Fruit fly (Drosophila melanogaster): Measurements from ENCODE around the gene CG11563.

CG11563 gene

dm6 chr3R:31718168-31718565, 18.7 kb upstream of the CG11563 start (continued):
- no peak for TF ChIP-seq btn (GFP tag; optimal IDR thresholded peaks at IDR 0.05)
- no peak for TF ChIP-seq CG3407 (GFP tag; optimal IDR thresholded peaks at IDR 0.05)
- peak; percentile 38 for TF ChIP-seq gem (tag; optimal IDR thresholded peaks at IDR 0.05)
- TF ChIP-seq amos (GFP tag; IDR thresholded peaks at IDR 0.05; ENCODE audit: partially characterized antibody) = no peak
- TF ChIP-seq Deaf1 (tag; optimal IDR thresholded peaks at IDR 0.05) = no peak
- no peak for TF ChIP-seq scrt (GFP tag; optimal IDR thresholded peaks at IDR 0.05)
- no peak for TF ChIP-seq ase (GFP tag; IDR thresholded peaks at IDR 0.05)
- TF ChIP-seq CG6689 (GFP tag; IDR thresholded peaks at IDR 0.05) = no peak; the same call in 1 of the 2 replicates
- peak; percentile 0 for TF ChIP-seq nmo (GFP tag; optimal IDR thresholded peaks at IDR 0.05)
- no peak for TF ChIP-seq CG9727 (GFP tag; optimal IDR thresholded peaks at IDR 0.05)
- TF ChIP-seq CG17359 (tag; optimal IDR thresholded peaks at IDR 0.05) = peak; percentile 16
- TF ChIP-seq CG15479 (GFP tag; optimal IDR thresholded peaks at IDR 0.05) = no peak
- TF ChIP-seq Bgb (GFP tag; IDR thresholded peaks at IDR 0.05; ENCODE audit: partially characterized antibody) = no peak
- TF ChIP-seq CG12236 (GFP tag; optimal IDR thresholded peaks at IDR 0.05) = no peak
- no peak for TF ChIP-seq CG7786 (GFP tag; optimal IDR thresholded peaks at IDR 0.05)
- no peak for TF ChIP-seq Side (GFP tag; optimal IDR thresholded peaks at IDR 0.05)
- TF ChIP-seq Sox100B (GFP tag; optimal IDR thresholded peaks at IDR 0.05) = no peak
- peak; percentile 31 for TF ChIP-seq CG10979 (tag; optimal IDR thresholded peaks at IDR 0.05)
- peak; percentile 31; the same call in 1 of the 3 replicates for TF ChIP-seq ci (GFP tag; IDR thresholded peaks at IDR 0.05)
- TF ChIP-seq CG3281 (GFP tag; optimal IDR thresholded peaks at IDR 0.05) = peak; percentile 34
- no peak for TF ChIP-seq CG10147 (GFP tag; optimal IDR thresholded peaks at IDR 0.05)
- no peak for TF ChIP-seq Hsf (GFP tag; optimal IDR thresholded peaks at IDR 0.05)
- TF ChIP-seq fd96Cb (tag; optimal IDR thresholded peaks at IDR 0.05) = peak; percentile 24
- peak; percentile 9 for TF ChIP-seq Med (GFP tag)
- TF ChIP-seq bcd (GFP tag; optimal IDR thresholded peaks at IDR 0.05) = peak; percentile 8
- no peak for TF ChIP-seq CG14441 (GFP tag; IDR thresholded peaks at IDR 0.05)
- peak; percentile 29 for TF ChIP-seq ind (GFP tag; optimal IDR thresholded peaks at IDR 0.05)
- TF ChIP-seq Hr39 (optimal IDR thresholded peaks at IDR 0.05) = no peak
- no peak for TF ChIP-seq Fer2 (tag; optimal IDR thresholded peaks at IDR 0.05)
- no peak for TF ChIP-seq Hmr (GFP tag; optimal IDR thresholded peaks at IDR 0.05)
- no peak for TF ChIP-seq Dbx (GFP tag; IDR thresholded peaks at IDR 0.05)
- peak; percentile 41 for TF ChIP-seq phol (tag; optimal IDR thresholded peaks at IDR 0.05)
- TF ChIP-seq CG18262 (tag; optimal IDR thresholded peaks at IDR 0.05) = peak; percentile 42
- peak; percentile 76 for TF ChIP-seq D19B (GFP tag; optimal IDR thresholded peaks at IDR 0.05)
- peak; percentile 15 for TF ChIP-seq dmrt99B (tag; optimal IDR thresholded peaks at IDR 0.05)
- no peak for TF ChIP-seq eyg (GFP tag; optimal IDR thresholded peaks at IDR 0.05)
- TF ChIP-seq Bdp1 (GFP tag; optimal IDR thresholded peaks at IDR 0.05) = no peak
- TF ChIP-seq CG10565 (GFP tag; optimal IDR thresholded peaks at IDR 0.05) = no peak
- peak; percentile 11; the same call in 1 of the 2 replicates for TF ChIP-seq Ptx1 (GFP tag; IDR thresholded peaks at IDR 0.05)
- TF ChIP-seq ewg (GFP tag; optimal IDR thresholded peaks at IDR 0.05) = peak; percentile 2
- TF ChIP-seq vfl (GFP tag; optimal IDR thresholded peaks at IDR 0.05) = no peak
- no peak for TF ChIP-seq jigr1 (GFP tag; IDR thresholded peaks at IDR 0.05)
- TF ChIP-seq CoRest (tag; optimal IDR thresholded peaks at IDR 0.05) = peak; percentile 10
- 0 out of 2 replicates have a peak, but pooled peaks have one; percentile 12 for TF ChIP-seq ap (GFP tag; IDR thresholded peaks at IDR 0.05)
- TF ChIP-seq Antp (GFP tag; optimal IDR thresholded peaks at IDR 0.05) = no peak
- peak; percentile 46; the same call in 1 of the 2 replicates for TF ChIP-seq Adf1 (GFP tag; IDR thresholded peaks at IDR 0.05)
- peak; percentile 14; the same call in 1 of the 2 replicates for TF ChIP-seq ranshi (GFP tag; IDR thresholded peaks at IDR 0.05)
- peak; percentile 21 for TF ChIP-seq CG2712 (tag; optimal IDR thresholded peaks at IDR 0.05)
- TF ChIP-seq CG17361 (GFP tag; IDR thresholded peaks at IDR 0.05) = 0 out of 3 replicates have a peak, but pooled peaks have one; percentile 25
- TF ChIP-seq BEAF-32 (GFP tag; optimal IDR thresholded peaks at IDR 0.05) = no peak
- peak; percentile 15 for TF ChIP-seq CG11504 (tag; optimal IDR thresholded peaks at IDR 0.05)
